Fruit fly (Drosophila melanogaster) whole organism, embryonic: ENCODE results near the gene Plc21C.

ENCODE experiments used
- Aef1 ChIP-seq: fragments of 200-800 bp; sonication (Bioruptor generic); IDR thresholded peaks from 3 replicates; pipeline ENCODE4 v1.3.6; 2022; ENCODE audit warnings: missing biosample characterization, missing genetic modification characterization
- Asciz ChIP-seq: fragments of 200-800 bp; sonication (Bioruptor generic); optimal IDR thresholded peaks from 2 replicates; lab custom pipeline; 2017; ENCODE audit warnings: missing biosample characterization, mild to moderate bottlenecking, missing genetic modification characterization, missing genetic modification reagents
- Atf3 ChIP-seq: fragments of 200-800 bp; sonication (Bioruptor generic); optimal IDR thresholded peaks from 3 replicates; lab custom pipeline; 2016; ENCODE audit warnings: missing biosample characterization, missing genetic modification characterization
- B-H2 ChIP-seq: fragments of 200-800 bp; sonication (Bioruptor generic); optimal IDR thresholded peaks from 2 replicates; lab custom pipeline; 2018; ENCODE audit warnings: missing biosample characterization, mild to moderate bottlenecking, missing genetic modification characterization
- CG10267 ChIP-seq: fragments of 200-800 bp; sonication (Bioruptor generic); optimal IDR thresholded peaks from 2 replicates; lab custom pipeline; 2018; ENCODE audit warnings: missing biosample characterization, mild to moderate bottlenecking, missing genetic modification characterization, moderate library complexity
- CG10543 ChIP-seq: fragments of 200-800 bp; sonication (Bioruptor generic); optimal IDR thresholded peaks from 3 replicates; lab custom pipeline; 2017; ENCODE audit warnings: missing biosample characterization, mild to moderate bottlenecking, missing genetic modification characterization, moderate library complexity
- CG12391 ChIP-seq: fragments of 200-800 bp; sonication (Bioruptor generic); optimal IDR thresholded peaks from 3 replicates; lab custom pipeline; 2018; ENCODE audit warnings: missing biosample characterization, mild to moderate bottlenecking, missing genetic modification characterization, moderate library complexity
- CG14441 ChIP-seq: fragments of 200-800 bp; sonication (Bioruptor generic); IDR thresholded peaks from 2 replicates; pipeline ENCODE4 v1.3.6; 2022; ENCODE audit warnings: missing biosample characterization, missing genetic modification characterization
- CG15269 ChIP-seq: fragments of 200-800 bp; sonication (Bioruptor generic); optimal IDR thresholded peaks from 2 replicates; lab custom pipeline; 2018; ENCODE audit warnings: missing biosample characterization, mild to moderate bottlenecking, missing genetic modification characterization, moderate library complexity
- CG15514 ChIP-seq: fragments of 200-800 bp; sonication (Bioruptor generic); optimal IDR thresholded peaks from 3 replicates; lab custom pipeline; 2017; ENCODE audit warnings: missing biosample characterization, missing genetic modification characterization, mild to moderate bottlenecking, moderate library complexity, missing genetic modification reagents
- CG1603 ChIP-seq: fragments of 200-800 bp; sonication (Bioruptor generic); optimal IDR thresholded peaks from 2 replicates; lab custom pipeline; 2019; ENCODE audit warnings: missing biosample characterization, mild to moderate bottlenecking, missing genetic modification characterization, moderate library complexity
- CG1647 ChIP-seq: fragments of 200-800 bp; sonication (Bioruptor generic); optimal IDR thresholded peaks from 3 replicates; lab custom pipeline; 2016; ENCODE audit warnings: missing biosample characterization, missing genetic modification characterization
- CG2199 ChIP-seq: fragments of 200-800 bp; sonication (Bioruptor generic); IDR thresholded peaks from 3 replicates; pipeline ENCODE4 v1.3.6; 2022; ENCODE audit warnings: missing biosample characterization, missing genetic modification characterization
- CG30020 ChIP-seq: fragments of 200-800 bp; optimal IDR thresholded peaks from 2 replicates; lab custom pipeline; 2019; ENCODE audit warnings: missing biosample characterization, mild to moderate bottlenecking, missing genetic modification characterization, moderate library complexity
- CG31365 ChIP-seq: fragments of 200-800 bp; sonication (Bioruptor generic); optimal IDR thresholded peaks from 2 replicates; lab custom pipeline; 2018; ENCODE audit warnings: missing biosample characterization, mild to moderate bottlenecking, missing genetic modification characterization
- CG32532 ChIP-seq: fragments of 200-800 bp; sonication (Bioruptor generic); IDR thresholded peaks from 2 replicates; pipeline ENCODE4 v1.3.6; 2022; ENCODE audit warnings: missing biosample characterization, missing genetic modification characterization
- CG34422 ChIP-seq: fragments of 200-800 bp; sonication (Bioruptor generic); IDR thresholded peaks from 3 replicates; pipeline ENCODE4 v1.3.6; 2022; ENCODE audit warnings: missing biosample characterization, missing genetic modification characterization
- CG4404 ChIP-seq: fragments of 200-800 bp; sonication (Bioruptor generic); IDR thresholded peaks from 2 replicates; pipeline ENCODE4 v1.3.6; 2022; ENCODE audit warnings: missing biosample characterization, missing genetic modification characterization
- CG7928 ChIP-seq: fragments of 200-800 bp; sonication (Bioruptor generic); optimal IDR thresholded peaks from 2 replicates; lab custom pipeline; 2017; ENCODE audit warnings: missing biosample characterization, mild to moderate bottlenecking, missing genetic modification characterization
- CG7987 ChIP-seq: fragments of 200-800 bp; sonication (Bioruptor generic); optimal IDR thresholded peaks from 2 replicates; lab custom pipeline; 2018; ENCODE audit warnings: missing biosample characterization, mild to moderate bottlenecking, missing genetic modification characterization, moderate library complexity
- CG8478 ChIP-seq: fragments of >200 bp; optimal IDR thresholded peaks from 2 replicates; lab custom pipeline; 2018
- CG8924 ChIP-seq: fragments of 200-800 bp; optimal IDR thresholded peaks from 3 replicates; lab custom pipeline; 2019; ENCODE audit warnings: missing biosample characterization, mild to moderate bottlenecking, missing genetic modification characterization, moderate library complexity
- CG9215 ChIP-seq: fragments of 200-800 bp; sonication (Bioruptor generic); IDR thresholded peaks from 2 replicates; pipeline ENCODE4 v1.3.6; 2022; ENCODE audit warnings: missing biosample characterization, missing genetic modification characterization
- CTCF ChIP-seq: fragments of 200-800 bp; sonication (Bioruptor generic); optimal IDR thresholded peaks from 2 replicates; lab custom pipeline; 2017; ENCODE audit warnings: missing biosample characterization, mild to moderate bottlenecking, missing genetic modification characterization, moderate library complexity
- CrebB ChIP-seq: fragments of 200-800 bp; sonication (Bioruptor generic); optimal IDR thresholded peaks from 3 replicates; lab custom pipeline; 2018; ENCODE audit warnings: missing biosample characterization, mild to moderate bottlenecking, missing genetic modification characterization
- Dek ChIP-seq: fragments of 200-800 bp; sonication (Bioruptor generic); optimal IDR thresholded peaks from 3 replicates; lab custom pipeline; 2019; ENCODE audit warnings: missing biosample characterization, mild to moderate bottlenecking, missing genetic modification characterization, moderate library complexity
- Dip2 ChIP-seq: fragments of 200-800 bp; sonication (Bioruptor generic); IDR thresholded peaks from 2 replicates; pipeline ENCODE4 v1.3.6; 2022; ENCODE audit warnings: missing biosample characterization, missing genetic modification characterization
- Dip3 ChIP-seq: fragments of 200-800 bp; sonication (Bioruptor generic); optimal IDR thresholded peaks from 3 replicates; lab custom pipeline; 2016; ENCODE audit warnings: missing biosample characterization, missing genetic modification characterization
- E2f1 ChIP-seq: fragments of 200-800 bp; sonication (Bioruptor generic); IDR thresholded peaks from 2 replicates; pipeline ENCODE4 v1.3.6; 2022; ENCODE audit warnings: missing biosample characterization, missing genetic modification characterization
- E2f2 ChIP-seq: fragments of 200-800 bp; sonication (Bioruptor generic); IDR thresholded peaks from 2 replicates; pipeline ENCODE4 v1.3.6; 2022; ENCODE audit warnings: missing biosample characterization, missing genetic modification characterization
- Ets65A ChIP-seq: fragments of 200-800 bp; sonication (Bioruptor generic); peaks from one replicate; lab custom pipeline; 2016; ENCODE audit warnings: missing biosample characterization, missing genetic modification characterization
- HHEX ChIP-seq: fragments of 200-800 bp; sonication (Bioruptor generic); optimal IDR thresholded peaks from 3 replicates; lab custom pipeline; 2017; ENCODE audit warnings: missing biosample characterization, mild to moderate bottlenecking, missing genetic modification characterization, missing genetic modification reagents
- HmgZ ChIP-seq: fragments of 200-800 bp; sonication (Bioruptor generic); optimal IDR thresholded peaks from 2 replicates; lab custom pipeline; 2018; ENCODE audit warnings: missing biosample characterization, mild to moderate bottlenecking, missing genetic modification characterization
- Med ChIP-seq: fragments of 200-800 bp; sonication (Bioruptor generic); peaks from one replicate; lab custom pipeline; 2016; ENCODE audit warnings: missing biosample characterization, missing genetic modification characterization, mild to moderate bottlenecking, inconsistent platforms, moderate library complexity
- Myb ChIP-seq: fragments of 200-800 bp; sonication (Bioruptor generic); optimal IDR thresholded peaks from 2 replicates; lab custom pipeline; 2016; ENCODE audit warnings: missing biosample characterization, missing genetic modification characterization
- Opbp ChIP-seq: fragments of 200-800 bp; sonication (Bioruptor generic); IDR thresholded peaks from 3 replicates; pipeline ENCODE4 v1.3.6; 2022; ENCODE audit warnings: missing biosample characterization, missing genetic modification characterization; ENCODE audit not compliant: partially characterized antibody
- Six4 ChIP-seq: fragments of 200-800 bp; sonication (Bioruptor generic); optimal IDR thresholded peaks from 2 replicates; lab custom pipeline; 2016; ENCODE audit warnings: missing biosample characterization, missing genetic modification characterization
- Sox100B ChIP-seq: fragments of 200-800 bp; sonication (Bioruptor generic); optimal IDR thresholded peaks from 3 replicates; lab custom pipeline; 2018; ENCODE audit warnings: missing biosample characterization, mild to moderate bottlenecking, missing genetic modification characterization
- Sry-δ ChIP-seq: fragments of 200-800 bp; sonication (Bioruptor generic); optimal IDR thresholded peaks from 2 replicates; lab custom pipeline; 2016; ENCODE audit warnings: missing biosample characterization, missing genetic modification characterization
- Stat92E ChIP-seq, 3 experiments: fragments of >200 bp in 2 of 3; fragments of 200-800 bp in 1 of 3; sonication (Bioruptor generic) in 1 of 3; optimal IDR thresholded peaks; 2 replicates each; lab custom pipeline; 2017 to 2019; ENCODE audit warnings: missing biosample characterization in 3 of 3, missing genetic modification characterization in 3 of 3, mild to moderate bottlenecking in 1 of 3, moderate library complexity in 1 of 3
- ase ChIP-seq: fragments of 200-800 bp; sonication (Bioruptor generic); IDR thresholded peaks from 3 replicates; pipeline ENCODE4 v1.3.6; 2022; ENCODE audit warnings: missing biosample characterization, missing genetic modification characterization
- chinmo ChIP-seq: fragments of 200-800 bp; sonication (Bioruptor generic); IDR thresholded peaks from 4 replicates; pipeline ENCODE4 v1.3.6; 2022; ENCODE audit warnings: missing biosample characterization, missing genetic modification characterization; ENCODE audit not compliant: partially characterized antibody
- chm ChIP-seq: fragments of 200-800 bp; sonication (Bioruptor generic); IDR thresholded peaks from 2 replicates; pipeline ENCODE4 v1.3.6; 2022; ENCODE audit warnings: missing biosample characterization, missing genetic modification characterization
- dati ChIP-seq: fragments of 200-800 bp; sonication (Bioruptor generic); IDR thresholded peaks from 2 replicates; pipeline ENCODE4 v1.3.6; 2022; ENCODE audit warnings: missing biosample characterization, missing genetic modification characterization
- emc ChIP-seq: fragments of 200-800 bp; sonication (Bioruptor generic); optimal IDR thresholded peaks from 2 replicates; lab custom pipeline; 2016; ENCODE audit warnings: missing biosample characterization, missing genetic modification characterization
- ems ChIP-seq: fragments of 200-800 bp; sonication (Bioruptor generic); optimal IDR thresholded peaks from 3 replicates; lab custom pipeline; 2016; ENCODE audit warnings: missing biosample characterization, missing genetic modification characterization
- ftz-f1 ChIP-seq: fragments of 200-800 bp; sonication (Bioruptor generic); optimal IDR thresholded peaks from 2 replicates; lab custom pipeline; 2016; ENCODE audit warnings: missing biosample characterization, missing genetic modification characterization
- lov ChIP-seq, 2 experiments: fragments of 200-800 bp in 1 of 2; fragments of >200 bp in 1 of 2; sonication (Bioruptor generic) in 1 of 2; IDR thresholded peaks in 1 of 2; optimal IDR thresholded peaks in 1 of 2; 2 replicates in 1 of 2; 3 replicates in 1 of 2; pipeline versions ENCODE4 v1.3.6 to Lab custom; 2017 to 2022; ENCODE audit warnings: missing biosample characterization in 1 of 2, missing genetic modification characterization in 1 of 2
- maf-S ChIP-seq: fragments of 200-800 bp; sonication (Bioruptor generic); optimal IDR thresholded peaks from 2 replicates; lab custom pipeline; 2016; ENCODE audit warnings: missing biosample characterization, missing genetic modification characterization
- slou ChIP-seq: fragments of 200-800 bp; sonication (Bioruptor generic); optimal IDR thresholded peaks from 3 replicates; lab custom pipeline; 2016; ENCODE audit warnings: missing biosample characterization, missing genetic modification characterization
- slp2 ChIP-seq: fragments of 200-800 bp; sonication (Bioruptor generic); optimal IDR thresholded peaks from 2 replicates; lab custom pipeline; 2016; ENCODE audit warnings: missing biosample characterization, missing genetic modification characterization
- zen ChIP-seq: fragments of 200-800 bp; sonication (Bioruptor generic); optimal IDR thresholded peaks from 3 replicates; lab custom pipeline; 2018; ENCODE audit warnings: missing biosample characterization, mild to moderate bottlenecking, missing genetic modification characterization, moderate library complexity

Plc21C gene

DNA sequence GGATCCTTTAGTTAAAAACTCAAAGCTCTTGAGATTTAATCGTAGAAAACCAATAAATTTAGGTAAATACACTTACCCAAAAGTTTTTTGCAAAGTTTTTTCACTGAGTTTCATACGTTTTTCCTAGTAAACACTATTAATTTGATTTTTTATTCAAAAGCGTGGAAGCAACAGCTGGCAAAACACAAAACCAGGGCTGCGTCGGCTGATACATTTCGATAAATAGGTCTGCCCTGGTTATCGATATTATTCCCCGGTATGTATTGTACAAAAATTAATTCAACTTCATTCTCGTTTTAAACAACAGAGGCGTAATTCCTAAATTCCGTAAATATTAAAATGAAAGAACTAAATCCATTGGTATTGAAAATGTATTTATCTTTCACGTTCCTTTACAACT, 34.2 kb upstream of the Plc21C start, which contains the start of gene Dus1:
Gene Dus1 (minus strand): TSS at position 192 of the 400 bp plus-strand sequence.
- TF ChIP-seq CG15269 (tag; lab: Kevin White, UChicago) (no peak), B-H2 (peak; percentile 3), CG1647 (GFP tag; lab: Kevin White, UChicago) (no peak), CG8924 (tag; lab: Kevin White, UChicago) (peak; percentile 24), CTCF (GFP tag; lab: Kevin White, UChicago) (peak; percentile 7), maf-S (no peak), CG2199 (no peak), Med (peak; percentile 73), CG34422 (peak; percentile 49; the same call in 1 of the 3 replicates), CG7987 (GFP tag; lab: Kevin White, UChicago) (no peak), dati (GFP tag; lab: Robert Waterston, UW) (no peak), HHEX (GFP tag; lab: Kevin White, UChicago) (no peak), Dek (no peak), Stat92E (GFP tag; optimal IDR thresholded peaks at IDR 0.05; lab: Kevin White, UChicago) (peak in 1 of 3 experiments; percentile 64), CG8478 (lab: Kevin White, UChicago) (no peak), ase (no peak), Sox100B (no peak), CG31365 (tag; lab: Kevin White, UChicago) (no peak), lov (optimal IDR thresholded peaks at IDR 0.05; lab: Kevin White, UChicago) (no peak), lov (GFP tag; IDR thresholded peaks at IDR 0.05; lab: Robert Waterston, UW) (no peak), HmgZ (peak; percentile 48), CG30020 (tag; lab: Kevin White, UChicago) (peak; percentile 20), CG7928 (GFP tag; lab: Kevin White, UChicago) (peak; percentile 97), Dip2 (GFP tag; lab: Robert Waterston, UW) (no peak), chinmo (GFP tag; lab: Robert Waterston, UW) (peak; percentile 63; the same call in 1 of the 4 replicates), CG1603 (tag; lab: Kevin White, UChicago) (peak; percentile 59), CG14441 (no peak), CG12391 (no peak), Sry-δ (GFP tag; lab: Kevin White, UChicago) (peak; percentile 60), CG15514 (peak; percentile 41), CrebB (no peak), Opbp (GFP tag; lab: Robert Waterston, UW) (peak; percentile 58; the same call in 2 of the 3 replicates), ems (GFP tag; lab: Kevin White, UChicago) (no peak), CG4404 (GFP tag; lab: Robert Waterston, UW) (no peak), Atf3 (GFP tag; lab: Kevin White, UChicago) (no peak), Dip3 (GFP tag; lab: Kevin White, UChicago) (no peak), slou (GFP tag; lab: Kevin White, UChicago) (no peak), ftz-f1 (GFP tag; lab: Kevin White, UChicago) (no peak), E2f1 (no peak), chm (GFP tag; lab: Robert Waterston, UW) (no peak), Six4 (GFP tag; lab: Kevin White, UChicago) (no peak), Aef1 (GFP tag; lab: Robert Waterston, UW) (no peak), Asciz (no peak), CG32532 (no peak), E2f2 (GFP tag; lab: Robert Waterston, UW) (peak; percentile 75), Ets65A (GFP tag; lab: Kevin White, UChicago) (no peak), emc (GFP tag; lab: Kevin White, UChicago) (no peak), slp2 (GFP tag; lab: Kevin White, UChicago) (no peak), CG10267 (peak; percentile 57), CG10543 (GFP tag; lab: Kevin White, UChicago) (no peak), Myb (GFP tag; lab: Kevin White, UChicago) (peak; percentile 50), zen (tag; lab: Kevin White, UChicago) (no peak), CG9215 (GFP tag; lab: Robert Waterston, UW) (no peak)
